Worm (Caenorhabditis elegans) whole organism, L4/young adult: Measurements from ENCODE around the gene degl-1.
"Not testable (repeated sequence)": the region's sequence is repeated elsewhere in the genome, so short reads cannot be mapped to it uniquely, and the experiment has no call there.

Experiments
- W03F9.2 ChIP-seq: fragments of 150-350 bp; optimal IDR thresholded peaks from 2 replicates; lab custom pipeline; 2014; ENCODE audit warnings: missing biosample characterization, missing genetic modification characterization
- dao-5 ChIP-seq: sonication (generic microtip); optimal IDR thresholded peaks from 2 replicates; lab custom pipeline; 2016; ENCODE audit warnings: missing genotype, missing genetic modification characterization, moderate library complexity, missing compliant biosample characterization
- him-1 ChIP-seq: sonication (generic microtip); optimal IDR thresholded peaks from 2 replicates; lab custom pipeline; 2016; ENCODE audit warnings: missing genotype, missing genetic modification reagents, missing genetic modification characterization, missing compliant biosample characterization

ce11 chrIV:14774454-14774853 is 3.2 kb upstream of the degl-1 start, which contains the start of gene Y57G11C.51:
- not testable (repeated sequence) for TF ChIP-seq dao-5 (tag; lab: Kevin White, UChicago); him-1 (tag; lab: Kevin White, UChicago); W03F9.2
